Fruit fly (Drosophila melanogaster) whole organism, embryonic: Measurements from ENCODE around the gene CG6094.

Experiments used
- Abd-B ChIP-seq: fragments of 200-800 bp; sonication (Bioruptor generic); optimal IDR thresholded peaks from 2 replicates; lab custom pipeline; 2018; ENCODE audit warnings: missing biosample characterization, mild to moderate bottlenecking, missing genetic modification characterization, moderate library complexity
- Asciz ChIP-seq: fragments of 200-800 bp; sonication (Bioruptor generic); optimal IDR thresholded peaks from 2 replicates; lab custom pipeline; 2017; ENCODE audit warnings: missing biosample characterization, mild to moderate bottlenecking, missing genetic modification characterization, missing genetic modification reagents
- C15 ChIP-seq: fragments of 200-800 bp; sonication (Bioruptor generic); IDR thresholded peaks from 3 replicates; pipeline ENCODE4 v1.3.6; 2022; ENCODE audit warnings: missing biosample characterization, missing genetic modification characterization
- CG11398 ChIP-seq: fragments of 200-800 bp; sonication (Bioruptor generic); optimal IDR thresholded peaks from 2 replicates; lab custom pipeline; 2016; ENCODE audit warnings: missing biosample characterization, missing genetic modification characterization
- CG13296 ChIP-seq: fragments of 200-800 bp; sonication (Bioruptor generic); optimal IDR thresholded peaks from 3 replicates; lab custom pipeline; 2018; ENCODE audit warnings: missing biosample characterization, mild to moderate bottlenecking, missing genetic modification characterization
- CG13424 ChIP-seq: fragments of 200-800 bp; sonication (Bioruptor generic); optimal IDR thresholded peaks from 2 replicates; lab custom pipeline; 2019; ENCODE audit warnings: missing biosample characterization, mild to moderate bottlenecking, missing genetic modification characterization, moderate library complexity
- CG13775 ChIP-seq: fragments of 200-800 bp; sonication (Bioruptor generic); optimal IDR thresholded peaks from 3 replicates; lab custom pipeline; 2017; ENCODE audit warnings: missing biosample characterization, mild to moderate bottlenecking, missing genetic modification characterization
- CG14050 ChIP-seq: fragments of 200-800 bp; sonication (Bioruptor generic); IDR thresholded peaks from 3 replicates; pipeline ENCODE4 v1.3.6; 2022; ENCODE audit warnings: missing biosample characterization, missing genetic modification characterization
- CG14710 ChIP-seq: fragments of 200-800 bp; sonication (Bioruptor generic); optimal IDR thresholded peaks from 3 replicates; lab custom pipeline; 2019; ENCODE audit warnings: missing biosample characterization, mild to moderate bottlenecking, missing genetic modification characterization, moderate library complexity
- CG2202 ChIP-seq: fragments of 200-800 bp; sonication (Bioruptor generic); optimal IDR thresholded peaks from 2 replicates; lab custom pipeline; 2018; ENCODE audit warnings: missing biosample characterization, mild to moderate bottlenecking, missing genetic modification characterization
- CG32532 ChIP-seq: fragments of 200-800 bp; sonication (Bioruptor generic); IDR thresholded peaks from 2 replicates; pipeline ENCODE4 v1.3.6; 2022; ENCODE audit warnings: missing biosample characterization, missing genetic modification characterization
- CG32767 ChIP-seq: fragments of 200-800 bp; sonication (Bioruptor generic); IDR thresholded peaks from 2 replicates; pipeline ENCODE4 v1.3.6; 2022; ENCODE audit warnings: missing biosample characterization, missing genetic modification characterization
- CG32772 ChIP-seq: fragments of 200-800 bp; sonication (Bioruptor generic); IDR thresholded peaks from 2 replicates; pipeline ENCODE4 v1.3.6; 2022; ENCODE audit warnings: missing biosample characterization, missing genetic modification characterization
- CG33213 ChIP-seq: fragments of 200-800 bp; sonication (Bioruptor generic); optimal IDR thresholded peaks from 3 replicates; lab custom pipeline; 2016; ENCODE audit warnings: missing biosample characterization, missing genetic modification characterization
- CG6654 ChIP-seq: fragments of 200-800 bp; sonication (Bioruptor generic); optimal IDR thresholded peaks from 2 replicates; lab custom pipeline; 2017; ENCODE audit warnings: missing biosample characterization, mild to moderate bottlenecking, missing genetic modification characterization
- CG6683 ChIP-seq: fragments of 200-800 bp; sonication (Bioruptor generic); optimal IDR thresholded peaks from 2 replicates; lab custom pipeline; 2017; ENCODE audit warnings: missing biosample characterization, mild to moderate bottlenecking, missing genetic modification characterization, missing genetic modification reagents
- CG6791 ChIP-seq: fragments of 200-800 bp; sonication (Bioruptor generic); IDR thresholded peaks from 3 replicates; pipeline ENCODE4 v1.3.6; 2022; ENCODE audit warnings: missing biosample characterization, missing genetic modification characterization; ENCODE audit not compliant: partially characterized antibody
- CG7357 ChIP-seq: fragments of 200-800 bp; sonication (Bioruptor generic); IDR thresholded peaks from 3 replicates; pipeline ENCODE4 v1.3.6; 2022; ENCODE audit warnings: missing biosample characterization, missing genetic modification characterization
- CG7745 ChIP-seq: fragments of 200-800 bp; sonication (Bioruptor generic); optimal IDR thresholded peaks from 2 replicates; lab custom pipeline; 2018; ENCODE audit warnings: missing biosample characterization, mild to moderate bottlenecking, missing genetic modification characterization, moderate library complexity
- CG8478 ChIP-seq: fragments of >200 bp; optimal IDR thresholded peaks from 2 replicates; lab custom pipeline; 2018
- CG9215 ChIP-seq: fragments of 200-800 bp; sonication (Bioruptor generic); IDR thresholded peaks from 2 replicates; pipeline ENCODE4 v1.3.6; 2022; ENCODE audit warnings: missing biosample characterization, missing genetic modification characterization
- CoRest ChIP-seq: fragments of 200-800 bp; sonication (Bioruptor generic); optimal IDR thresholded peaks from 3 replicates; lab custom pipeline; 2018; ENCODE audit warnings: missing biosample characterization, mild to moderate bottlenecking, missing genetic modification characterization, moderate library complexity
- CrebB ChIP-seq: fragments of 200-800 bp; sonication (Bioruptor generic); optimal IDR thresholded peaks from 3 replicates; lab custom pipeline; 2018; ENCODE audit warnings: missing biosample characterization, mild to moderate bottlenecking, missing genetic modification characterization
- Doc2 ChIP-seq: fragments of 200-800 bp; sonication (Bioruptor generic); IDR thresholded peaks from 2 replicates; pipeline ENCODE4 v1.3.6; 2022; ENCODE audit warnings: missing biosample characterization, missing genetic modification characterization
- Ets65A ChIP-seq: fragments of 200-800 bp; sonication (Bioruptor generic); peaks from one replicate; lab custom pipeline; 2016; ENCODE audit warnings: missing biosample characterization, missing genetic modification characterization
- Gsc ChIP-seq: fragments of 200-800 bp; sonication (Bioruptor generic); IDR thresholded peaks from 2 replicates; pipeline ENCODE4 v1.3.6; 2022; ENCODE audit warnings: missing biosample characterization, missing genetic modification characterization
- Hr39 ChIP-seq: fragments of >200 bp; optimal IDR thresholded peaks from 2 replicates; lab custom pipeline; 2017
- Jarid2 ChIP-seq: fragments of 200-800 bp; sonication (Bioruptor generic); optimal IDR thresholded peaks from 3 replicates; lab custom pipeline; 2017; ENCODE audit warnings: mild to moderate bottlenecking, missing biosample characterization, missing genetic modification reagents, missing genetic modification characterization
- PHDP ChIP-seq: fragments of 200-800 bp; sonication (Bioruptor generic); optimal IDR thresholded peaks from 3 replicates; lab custom pipeline; 2018; ENCODE audit warnings: missing biosample characterization, mild to moderate bottlenecking, missing genetic modification characterization, moderate library complexity
- Ptx1 ChIP-seq: fragments of 200-800 bp; sonication (Bioruptor generic); IDR thresholded peaks from 2 replicates; pipeline ENCODE4 v1.3.6; 2022; ENCODE audit warnings: missing biosample characterization, missing genetic modification characterization
- Spps ChIP-seq: fragments of 200-800 bp; sonication (Bioruptor generic); optimal IDR thresholded peaks from 2 replicates; lab custom pipeline; 2018; ENCODE audit warnings: missing biosample characterization, mild to moderate bottlenecking, missing genetic modification characterization
- Ssrp ChIP-seq: fragments of 200-800 bp; sonication (Bioruptor generic); optimal IDR thresholded peaks from 2 replicates; lab custom pipeline; 2018; ENCODE audit warnings: missing biosample characterization, mild to moderate bottlenecking, missing genetic modification characterization, moderate library complexity
- abd-A ChIP-seq: fragments of 200-800 bp; sonication (Bioruptor generic); optimal IDR thresholded peaks from 3 replicates; lab custom pipeline; 2019; ENCODE audit warnings: missing biosample characterization, mild to moderate bottlenecking, missing genetic modification characterization, moderate library complexity
- bcd ChIP-seq: fragments of 200-800 bp; sonication (Bioruptor generic); optimal IDR thresholded peaks from 2 replicates; lab custom pipeline; 2017; ENCODE audit warnings: missing biosample characterization, mild to moderate bottlenecking, missing genetic modification characterization
- bowl ChIP-seq: fragments of 200-800 bp; sonication (Bioruptor generic); IDR thresholded peaks from 2 replicates; pipeline ENCODE4 v1.3.6; 2022; ENCODE audit warnings: missing biosample characterization, missing genetic modification characterization
- cad ChIP-seq: fragments of >200 bp; optimal IDR thresholded peaks from 2 replicates; lab custom pipeline; 2017; ENCODE audit warnings: missing biosample characterization, missing genetic modification characterization
- cato ChIP-seq: fragments of 200-800 bp; sonication (Bioruptor generic); optimal IDR thresholded peaks from 2 replicates; lab custom pipeline; 2016; ENCODE audit warnings: missing biosample characterization, missing genetic modification characterization, borderline replicate concordance
- caup ChIP-seq: fragments of 200-800 bp; sonication (Bioruptor generic); optimal IDR thresholded peaks from 3 replicates; lab custom pipeline; 2017; ENCODE audit warnings: missing biosample characterization, mild to moderate bottlenecking, missing genetic modification characterization, moderate library complexity; ENCODE audit not compliant: severe bottlenecking
- danr ChIP-seq: fragments of 200-800 bp; sonication (Bioruptor generic); IDR thresholded peaks from 2 replicates; pipeline ENCODE4 v1.3.6; 2022; ENCODE audit warnings: missing biosample characterization, missing genetic modification characterization
- dimm ChIP-seq: fragments of 200-800 bp; sonication (Bioruptor generic); IDR thresholded peaks from 2 replicates; pipeline ENCODE4 v1.3.6; 2022; ENCODE audit warnings: missing biosample characterization, missing genetic modification characterization
- ewg ChIP-seq: fragments of 200-800 bp; sonication (Bioruptor generic); optimal IDR thresholded peaks from 3 replicates; lab custom pipeline; 2017; ENCODE audit warnings: mild to moderate bottlenecking, missing biosample characterization, missing genetic modification reagents, missing genetic modification characterization
- fd96Cb ChIP-seq: fragments of 200-800 bp; sonication (Bioruptor generic); optimal IDR thresholded peaks from 2 replicates; lab custom pipeline; 2018; ENCODE audit warnings: missing biosample characterization, mild to moderate bottlenecking, missing genetic modification characterization, moderate library complexity
- gcm ChIP-seq: fragments of 200-800 bp; sonication (Bioruptor generic); optimal IDR thresholded peaks from 2 replicates; lab custom pipeline; 2019; ENCODE audit warnings: missing biosample characterization, mild to moderate bottlenecking, missing genetic modification characterization, moderate library complexity
- lmd ChIP-seq: fragments of 200-800 bp; sonication (Bioruptor generic); IDR thresholded peaks from 2 replicates; pipeline ENCODE4 v1.3.6; 2022; ENCODE audit warnings: missing biosample characterization, missing genetic modification characterization
- nom ChIP-seq: fragments of 200-800 bp; sonication (Bioruptor generic); optimal IDR thresholded peaks from 2 replicates; lab custom pipeline; 2017; ENCODE audit warnings: missing biosample characterization, missing genetic modification characterization, mild to moderate bottlenecking, moderate library complexity, missing genetic modification reagents
- pum ChIP-seq: fragments of 200-800 bp; sonication (Bioruptor generic); optimal IDR thresholded peaks from 2 replicates; lab custom pipeline; 2016; ENCODE audit warnings: missing biosample characterization, missing genetic modification characterization
- rib ChIP-seq: fragments of 200-800 bp; sonication (Bioruptor generic); IDR thresholded peaks from 2 replicates; pipeline ENCODE4 v1.3.6; 2022; ENCODE audit warnings: missing biosample characterization, missing genetic modification characterization
- run ChIP-seq: fragments of 200-800 bp; sonication (Bioruptor generic); optimal IDR thresholded peaks from 3 replicates; lab custom pipeline; 2018; ENCODE audit warnings: missing biosample characterization, mild to moderate bottlenecking, missing genetic modification characterization
- slbo ChIP-seq: fragments of 200-800 bp; sonication (Bioruptor generic); IDR thresholded peaks from 2 replicates; pipeline ENCODE4 v1.3.6; 2022; ENCODE audit warnings: missing biosample characterization, missing genetic modification characterization
- tap ChIP-seq: fragments of 200-800 bp; optimal IDR thresholded peaks from 3 replicates; lab custom pipeline; 2019; ENCODE audit warnings: missing biosample characterization, mild to moderate bottlenecking, missing genetic modification characterization, moderate library complexity
- trh ChIP-seq: fragments of 200-800 bp; sonication (Bioruptor generic); optimal IDR thresholded peaks from 2 replicates; lab custom pipeline; 2016; ENCODE audit warnings: missing biosample characterization, missing genetic modification characterization
- unc-4 ChIP-seq: fragments of 200-800 bp; sonication (Bioruptor generic); IDR thresholded peaks from 2 replicates; pipeline ENCODE4 v1.3.6; 2022; ENCODE audit warnings: missing biosample characterization, missing genetic modification characterization; ENCODE audit not compliant: partially characterized antibody

Gene CG6094

dm6 chr2L:10552807-10553206 lies 45.9 kb downstream of the CG6094 start (continued):
- TF ChIP-seq CG2202 (peak; percentile 77), cato (GFP tag; lab: Kevin White, UChicago) (no peak), Spps (tag; lab: Kevin White, UChicago) (peak; percentile 7), Gsc (GFP tag; lab: Robert Waterston, UW) (no peak), CG14710 (peak; percentile 49), CG32532 (GFP tag; lab: Robert Waterston, UW) (no peak), nom (GFP tag; lab: Kevin White, UChicago) (no peak), slbo (GFP tag; lab: Robert Waterston, UW) (no peak), caup (GFP tag; lab: Kevin White, UChicago) (peak; percentile 75), pum (GFP tag; lab: Kevin White, UChicago) (no peak), C15 (GFP tag; lab: Robert Waterston, UW) (no peak), Hr39 (lab: Kevin White, UChicago) (no peak), Ets65A (GFP tag; lab: Kevin White, UChicago) (no peak), CG32772 (no peak), CG13424 (tag; lab: Kevin White, UChicago) (peak; percentile 25), unc-4 (GFP tag; lab: Robert Waterston, UW) (no peak), CG6654 (GFP tag; lab: Kevin White, UChicago) (no peak), CG6683 (GFP tag; lab: Kevin White, UChicago) (no peak), CG32767 (GFP tag; lab: Robert Waterston, UW) (no peak), run (no peak), fd96Cb (tag; lab: Kevin White, UChicago) (no peak), abd-A (no peak), Asciz (GFP tag; lab: Kevin White, UChicago) (peak; percentile 22), CG7357 (GFP tag; lab: Robert Waterston, UW) (no peak), rib (GFP tag; lab: Robert Waterston, UW) (no peak), CoRest (tag; lab: Kevin White, UChicago) (no peak), CG13296 (no peak), CG8478 (no peak), bcd (GFP tag; lab: Kevin White, UChicago) (peak; percentile 22), Ptx1 (0 out of 2 replicates have a peak, but pooled peaks have one; percentile 10), Jarid2 (GFP tag; lab: Kevin White, UChicago) (no peak), dimm (no peak), Ssrp (tag; lab: Kevin White, UChicago) (no peak), CG9215 (GFP tag; lab: Robert Waterston, UW) (no peak), ewg (GFP tag; lab: Kevin White, UChicago) (no peak), lmd (GFP tag; lab: Robert Waterston, UW) (no peak), CG33213 (GFP tag; lab: Kevin White, UChicago) (peak; percentile 6), CG13775 (peak; percentile 4), danr (GFP tag; lab: Robert Waterston, UW) (no peak), Doc2 (GFP tag; lab: Robert Waterston, UW) (no peak), CrebB (tag; lab: Kevin White, UChicago) (peak; percentile 52), Abd-B (GFP tag; lab: Kevin White, UChicago) (no peak), gcm (peak; percentile 21), tap (tag; lab: Kevin White, UChicago) (no peak), cad (no peak), CG6791 (no peak), bowl (GFP tag; lab: Robert Waterston, UW) (no peak), CG11398 (GFP tag; lab: Kevin White, UChicago) (peak; percentile 31), trh (no peak), CG7745 (tag; lab: Kevin White, UChicago) (peak; percentile 86), CG14050 (GFP tag; lab: Robert Waterston, UW) (no peak), PHDP (tag; lab: Kevin White, UChicago) (peak; percentile 49)
